Worm (Caenorhabditis elegans): ENCODE measurements around the gene K05F1.13.

DNA sequence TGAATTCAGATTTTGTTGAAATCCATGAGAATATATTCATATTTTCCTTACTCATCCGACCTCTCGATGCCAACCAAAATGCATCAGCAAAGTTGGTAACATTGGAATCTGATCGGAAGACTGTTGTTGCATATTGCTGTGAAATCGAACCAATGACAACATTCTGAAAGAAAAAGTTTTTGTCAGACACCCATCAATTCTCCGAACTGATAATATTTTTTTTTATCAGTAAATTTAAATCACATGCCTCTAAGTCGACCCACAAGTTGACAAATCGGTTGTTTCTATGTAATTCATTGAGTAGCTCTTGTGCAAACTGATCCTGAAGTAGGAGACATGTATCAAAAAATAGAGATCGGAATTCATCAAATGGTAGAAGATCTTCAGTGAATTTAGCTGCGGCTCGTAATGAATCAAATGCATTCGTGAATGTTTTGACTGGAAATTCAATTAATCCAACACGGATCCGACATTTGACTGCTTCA, 41.1 kb downstream of the K05F1.13 start, which contains the start of gene col-74:
- TF ChIP-seq tra-4 (tag; optimal IDR thresholded peaks at IDR 0.05) (no peak), ama-1 (optimal IDR thresholded peaks at IDR 0.05) (no peak), ceh-36 (tag; optimal IDR thresholded peaks at IDR 0.05) (no peak), sea-1 (GFP tag; conservative IDR thresholded peaks at IDR 0.05) (no peak), B0310.2 (tag; optimal IDR thresholded peaks at IDR 0.05) (no peak), scrt-1 (GFP tag; IDR thresholded peaks at IDR 0.05) (no peak), aly-1 (tag; optimal IDR thresholded peaks at IDR 0.05) (no peak), ets-7 (tag; optimal IDR thresholded peaks at IDR 0.05) (no peak), flt-1 (GFP tag; IDR thresholded peaks at IDR 0.05) (no peak), ceh-13 (GFP tag; optimal IDR thresholded peaks at IDR 0.05) (no peak), tbx-11 (GFP tag; IDR thresholded peaks at IDR 0.05) (no peak), tbx-37 (GFP tag; conservative IDR thresholded peaks at IDR 0.05) (no peak), hmg-4 (GFP tag; optimal IDR thresholded peaks at IDR 0.05) (no peak), F13C5.2 (tag; optimal IDR thresholded peaks at IDR 0.05) (no peak)

Measured in whole organism, early embryonic.